Fruit fly (Drosophila melanogaster) whole organism, embryonic: Measurements from ENCODE around the gene msl-3.
A peak's percentile ranks its signal among the peaks of the same experiment; 100 is the strongest.

Source experiments
- Aef1 ChIP-seq: fragments of 200-800 bp; sonication (Bioruptor generic); IDR thresholded peaks from 3 replicates; pipeline ENCODE4 v1.3.6; 2022; ENCODE audit warnings: missing biosample characterization, missing genetic modification characterization
- BEAF-32 ChIP-seq: fragments of 200-800 bp; sonication (Bioruptor generic); optimal IDR thresholded peaks from 3 replicates; lab custom pipeline; 2017; ENCODE audit warnings: missing biosample characterization, missing genetic modification characterization, mild to moderate bottlenecking, moderate library complexity, missing genetic modification reagents
- Blimp-1 ChIP-seq: fragments of 200-800 bp; sonication (Bioruptor generic); optimal IDR thresholded peaks from 3 replicates; lab custom pipeline; 2018; ENCODE audit warnings: missing biosample characterization, missing genetic modification characterization, mild to moderate bottlenecking, moderate library complexity, missing genetic modification reagents
- CG10147 ChIP-seq: fragments of 200-800 bp; sonication (Bioruptor generic); optimal IDR thresholded peaks from 2 replicates; lab custom pipeline; 2019; ENCODE audit warnings: missing biosample characterization, mild to moderate bottlenecking, missing genetic modification characterization, moderate library complexity
- CG10274 ChIP-seq: fragments of 200-800 bp; sonication (Bioruptor generic); optimal IDR thresholded peaks from 3 replicates; lab custom pipeline; 2017; ENCODE audit warnings: missing biosample characterization, mild to moderate bottlenecking, missing genetic modification characterization
- CG10565 ChIP-seq: fragments of 200-800 bp; sonication (Bioruptor generic); optimal IDR thresholded peaks from 3 replicates; lab custom pipeline; 2016; ENCODE audit warnings: missing biosample characterization, mild to moderate bottlenecking, missing genetic modification characterization
- CG13424 ChIP-seq: fragments of 200-800 bp; sonication (Bioruptor generic); optimal IDR thresholded peaks from 2 replicates; lab custom pipeline; 2019; ENCODE audit warnings: missing biosample characterization, mild to moderate bottlenecking, missing genetic modification characterization, moderate library complexity
- CG13775 ChIP-seq: fragments of 200-800 bp; sonication (Bioruptor generic); optimal IDR thresholded peaks from 3 replicates; lab custom pipeline; 2017; ENCODE audit warnings: missing biosample characterization, mild to moderate bottlenecking, missing genetic modification characterization
- CG14710 ChIP-seq: fragments of 200-800 bp; sonication (Bioruptor generic); optimal IDR thresholded peaks from 3 replicates; lab custom pipeline; 2019; ENCODE audit warnings: missing biosample characterization, mild to moderate bottlenecking, missing genetic modification characterization, moderate library complexity
- CG14860 ChIP-seq: fragments of 200-800 bp; sonication (Bioruptor generic); IDR thresholded peaks from 3 replicates; pipeline ENCODE4 v1.3.6; 2022; ENCODE audit warnings: missing biosample characterization, missing genetic modification characterization; ENCODE audit not compliant: partially characterized antibody
- CG15269 ChIP-seq: fragments of 200-800 bp; sonication (Bioruptor generic); optimal IDR thresholded peaks from 2 replicates; lab custom pipeline; 2018; ENCODE audit warnings: missing biosample characterization, mild to moderate bottlenecking, missing genetic modification characterization, moderate library complexity
- CG1602 ChIP-seq: fragments of 200-800 bp; sonication (Bioruptor generic); optimal IDR thresholded peaks from 3 replicates; lab custom pipeline; 2016; ENCODE audit warnings: missing biosample characterization, missing genetic modification characterization
- CG17568 ChIP-seq: fragments of 200-800 bp; sonication (Bioruptor generic); optimal IDR thresholded peaks from 2 replicates; lab custom pipeline; 2018; ENCODE audit warnings: missing biosample characterization, mild to moderate bottlenecking, missing genetic modification characterization, moderate library complexity
- CG1792 ChIP-seq: fragments of 200-800 bp; sonication (Bioruptor generic); optimal IDR thresholded peaks from 2 replicates; lab custom pipeline; 2016; ENCODE audit warnings: missing biosample characterization, missing genetic modification characterization
- CG18619 ChIP-seq: fragments of 200-800 bp; sonication (Bioruptor generic); optimal IDR thresholded peaks from 3 replicates; lab custom pipeline; 2017; ENCODE audit warnings: missing biosample characterization, mild to moderate bottlenecking, missing genetic modification characterization
- CG33213 ChIP-seq: fragments of 200-800 bp; sonication (Bioruptor generic); optimal IDR thresholded peaks from 3 replicates; lab custom pipeline; 2016; ENCODE audit warnings: missing biosample characterization, missing genetic modification characterization
- CG4424 ChIP-seq: fragments of 200-800 bp; sonication (Bioruptor generic); optimal IDR thresholded peaks from 3 replicates; lab custom pipeline; 2016; ENCODE audit warnings: missing biosample characterization, missing genetic modification characterization
- CG8281 ChIP-seq: fragments of 200-800 bp; sonication (Bioruptor generic); optimal IDR thresholded peaks from 2 replicates; lab custom pipeline; 2018; ENCODE audit warnings: missing biosample characterization, mild to moderate bottlenecking, missing genetic modification characterization, moderate library complexity
- CG8765 ChIP-seq: fragments of 200-800 bp; sonication (Bioruptor generic); IDR thresholded peaks from 2 replicates; pipeline ENCODE4 v1.3.6; 2022; ENCODE audit warnings: missing biosample characterization, missing genetic modification characterization
- CG9609 ChIP-seq: fragments of 200-800 bp; sonication (Bioruptor generic); optimal IDR thresholded peaks from 3 replicates; lab custom pipeline; 2016; ENCODE audit warnings: missing biosample characterization, missing genetic modification characterization
- CG9797 ChIP-seq: fragments of 200-800 bp; sonication (Bioruptor generic); optimal IDR thresholded peaks from 3 replicates; lab custom pipeline; 2018; ENCODE audit warnings: missing biosample characterization, mild to moderate bottlenecking, missing genetic modification characterization
- Dek ChIP-seq: fragments of 200-800 bp; sonication (Bioruptor generic); optimal IDR thresholded peaks from 3 replicates; lab custom pipeline; 2019; ENCODE audit warnings: missing biosample characterization, mild to moderate bottlenecking, missing genetic modification characterization, moderate library complexity
- Dip2 ChIP-seq: fragments of 200-800 bp; sonication (Bioruptor generic); IDR thresholded peaks from 2 replicates; pipeline ENCODE4 v1.3.6; 2022; ENCODE audit warnings: missing biosample characterization, missing genetic modification characterization
- HLH4C ChIP-seq: fragments of 200-800 bp; sonication (Bioruptor generic); IDR thresholded peaks from 3 replicates; pipeline ENCODE4 v1.3.6; 2022; ENCODE audit warnings: missing biosample characterization, missing genetic modification characterization; ENCODE audit not compliant: partially characterized antibody
- Myb ChIP-seq: fragments of 200-800 bp; sonication (Bioruptor generic); optimal IDR thresholded peaks from 2 replicates; lab custom pipeline; 2016; ENCODE audit warnings: missing biosample characterization, missing genetic modification characterization
- Optix ChIP-seq: fragments of 200-800 bp; sonication (Bioruptor generic); IDR thresholded peaks from 3 replicates; pipeline ENCODE4 v1.3.6; 2022; ENCODE audit warnings: missing biosample characterization, missing genetic modification characterization
- Ptx1 ChIP-seq: fragments of 200-800 bp; sonication (Bioruptor generic); IDR thresholded peaks from 2 replicates; pipeline ENCODE4 v1.3.6; 2022; ENCODE audit warnings: missing biosample characterization, missing genetic modification characterization
- Taf1 ChIP-seq: fragments of 200-800 bp; sonication (Bioruptor generic); IDR thresholded peaks from 2 replicates; pipeline ENCODE4 v1.3.6; 2022; ENCODE audit warnings: missing biosample characterization, missing genetic modification characterization
- YL-1 ChIP-seq: fragments of 200-800 bp; sonication (Bioruptor generic); optimal IDR thresholded peaks from 3 replicates; lab custom pipeline; 2017; ENCODE audit warnings: missing biosample characterization, mild to moderate bottlenecking, missing genetic modification characterization
- br ChIP-seq: fragments of >200 bp; optimal IDR thresholded peaks from 2 replicates; lab custom pipeline; 2017
- ci ChIP-seq: fragments of 200-800 bp; sonication (Bioruptor generic); IDR thresholded peaks from 3 replicates; pipeline ENCODE4 v1.3.6; 2022; ENCODE audit warnings: missing biosample characterization, missing genetic modification characterization
- corto ChIP-seq: fragments of 200-800 bp; sonication (Bioruptor generic); optimal IDR thresholded peaks from 2 replicates; lab custom pipeline; 2016; ENCODE audit warnings: missing biosample characterization, mild to moderate bottlenecking, missing genetic modification characterization, moderate library complexity
- crc ChIP-seq: fragments of 200-800 bp; sonication (Bioruptor generic); optimal IDR thresholded peaks from 2 replicates; lab custom pipeline; 2016; ENCODE audit warnings: missing biosample characterization, missing genetic modification characterization
- ftz-f1 ChIP-seq: fragments of 200-800 bp; sonication (Bioruptor generic); optimal IDR thresholded peaks from 2 replicates; lab custom pipeline; 2016; ENCODE audit warnings: missing biosample characterization, missing genetic modification characterization
- kni ChIP-seq: fragments of 200-800 bp; sonication (Bioruptor generic); optimal IDR thresholded peaks from 3 replicates; lab custom pipeline; 2017; ENCODE audit warnings: mild to moderate bottlenecking, missing biosample characterization, missing genetic modification reagents, missing genetic modification characterization
- luna ChIP-seq: fragments of 200-800 bp; sonication (Bioruptor generic); optimal IDR thresholded peaks from 2 replicates; lab custom pipeline; 2016; ENCODE audit warnings: missing biosample characterization, missing genetic modification characterization
- peb ChIP-seq: fragments of 200-800 bp; sonication (Bioruptor generic); IDR thresholded peaks from 2 replicates; pipeline ENCODE4 v1.3.6; 2022; ENCODE audit warnings: missing biosample characterization, missing genetic modification characterization
- sc ChIP-seq, 3 experiments: fragments of >200 bp in 2 of 3; fragments of 200-800 bp in 1 of 3; sonication (Bioruptor generic) in 1 of 3; optimal IDR thresholded peaks; 2 replicates in 2 of 3; 3 replicates in 1 of 3; lab custom pipeline; 2017; ENCODE audit warnings: mild to moderate bottlenecking in 1 of 3, missing biosample characterization in 1 of 3, missing genetic modification characterization in 1 of 3, missing genetic modification reagents in 1 of 3
- sim ChIP-seq: fragments of 200-800 bp; sonication (Bioruptor generic); IDR thresholded peaks from 2 replicates; pipeline ENCODE4 v1.3.6; 2022; ENCODE audit warnings: missing biosample characterization, missing genetic modification characterization
- slou ChIP-seq: fragments of 200-800 bp; sonication (Bioruptor generic); optimal IDR thresholded peaks from 3 replicates; lab custom pipeline; 2016; ENCODE audit warnings: missing biosample characterization, missing genetic modification characterization
- sr ChIP-seq: fragments of 200-800 bp; sonication (Bioruptor generic); IDR thresholded peaks from 3 replicates; pipeline ENCODE4 v1.3.6; 2022; ENCODE audit warnings: missing biosample characterization, missing genetic modification characterization
- tap ChIP-seq: fragments of 200-800 bp; optimal IDR thresholded peaks from 3 replicates; lab custom pipeline; 2019; ENCODE audit warnings: missing biosample characterization, mild to moderate bottlenecking, missing genetic modification characterization, moderate library complexity
- tgo ChIP-seq: fragments of 200-800 bp; sonication (Bioruptor generic); IDR thresholded peaks from 3 replicates; pipeline ENCODE4 v1.3.6; 2022; ENCODE audit warnings: missing biosample characterization, missing genetic modification characterization
- vfl ChIP-seq: fragments of 200-800 bp; sonication (Bioruptor generic); optimal IDR thresholded peaks from 2 replicates; lab custom pipeline; 2016; ENCODE audit warnings: missing biosample characterization, missing genetic modification characterization
- wek ChIP-seq: fragments of 200-800 bp; sonication (Bioruptor generic); optimal IDR thresholded peaks from 3 replicates; lab custom pipeline; 2018; ENCODE audit warnings: missing biosample characterization, mild to moderate bottlenecking, missing genetic modification characterization, moderate library complexity
- zen2 ChIP-seq: fragments of 200-800 bp; sonication (Bioruptor generic); IDR thresholded peaks from 3 replicates; pipeline ENCODE4 v1.3.6; 2022; ENCODE audit warnings: missing biosample characterization, missing genetic modification characterization; ENCODE audit not compliant: partially characterized antibody
- zfh1 ChIP-seq: fragments of 200-800 bp; sonication (Bioruptor generic); IDR thresholded peaks from 3 replicates; pipeline ENCODE4 v1.3.6; 2022; ENCODE audit warnings: missing biosample characterization, missing genetic modification characterization
- zfh2 ChIP-seq: fragments of 200-800 bp; sonication (Bioruptor generic); optimal IDR thresholded peaks from 2 replicates; lab custom pipeline; 2016; ENCODE audit warnings: missing biosample characterization, missing genetic modification characterization

msl-3 gene

dm6 chr3L:7133699-7134655 lies 8.6 kb upstream of the msl-3 start, which contains the start of gene melt (continued):
- TF ChIP-seq CG18619 (peak; percentile 89), crc (GFP tag; lab: Kevin White, UChicago) (peak; percentile 80), sr (GFP tag; lab: Robert Waterston, UW) (peak; percentile 48; the same call in 1 of the 3 replicates), Blimp-1 (peak; percentile 73), CG9797 (GFP tag; lab: Kevin White, UChicago) (no peak), Aef1 (GFP tag; lab: Robert Waterston, UW) (peak; percentile 66; the same call in 1 of the 3 replicates), br (lab: Kevin White, UChicago) (no peak), CG15269 (tag; lab: Kevin White, UChicago) (peak; percentile 87), Optix (GFP tag; lab: Robert Waterston, UW) (peak; percentile 63; the same call in 2 of the 3 replicates), zfh1 (no peak; the same call in 1 of the 3 replicates), YL-1 (GFP tag; lab: Kevin White, UChicago) (no peak), ci (GFP tag; lab: Robert Waterston, UW) (peak; percentile 51), corto (no peak), vfl (GFP tag; lab: Kevin White, UChicago) (peak; percentile 81), wek (GFP tag; lab: Kevin White, UChicago) (no peak), zen2 (GFP tag; lab: Robert Waterston, UW) (peak; percentile 19; the same call in 1 of the 3 replicates), tap (tag; lab: Kevin White, UChicago) (peak; percentile 55), sim (GFP tag; lab: Robert Waterston, UW) (no peak), CG1602 (GFP tag; lab: Kevin White, UChicago) (peak; percentile 89), CG10147 (GFP tag; lab: Kevin White, UChicago) (peak; percentile 87), luna (peak; percentile 31), ftz-f1 (GFP tag; lab: Kevin White, UChicago) (no peak), HLH4C (no peak), CG10565 (peak; percentile 16), kni (GFP tag; lab: Kevin White, UChicago) (peak; percentile 72), peb (GFP tag; lab: Robert Waterston, UW) (peak; percentile 70), BEAF-32 (GFP tag; lab: Kevin White, UChicago) (peak; percentile 8), CG9609 (GFP tag; lab: Kevin White, UChicago) (peak; percentile 82), CG33213 (GFP tag; lab: Kevin White, UChicago) (peak; percentile 58), Myb (GFP tag; lab: Kevin White, UChicago) (peak; percentile 71), CG13775 (peak; percentile 91), Dek (peak; percentile 87), Taf1 (peak; percentile 43), CG17568 (peak; percentile 77), CG13424 (peak; percentile 88), Dip2 (no peak), tgo (peak; percentile 79), CG8765 (peak; percentile 64; the same call in 1 of the 2 replicates), CG4424 (GFP tag; lab: Kevin White, UChicago) (peak; percentile 89), sc (optimal IDR thresholded peaks at IDR 0.05; lab: Kevin White, UChicago) (no peak), sc (GFP tag; optimal IDR thresholded peaks at IDR 0.05; lab: Kevin White, UChicago) (peak; percentile 72), slou (peak; percentile 78), zfh2 (GFP tag; lab: Kevin White, UChicago) (peak; percentile 92), CG14710 (tag; lab: Kevin White, UChicago) (peak; percentile 87), CG8281 (tag; lab: Kevin White, UChicago) (peak; percentile 67), CG1792 (GFP tag; lab: Kevin White, UChicago) (peak; percentile 82), CG14860 (GFP tag; lab: Robert Waterston, UW) (no peak), CG10274 (peak; percentile 82), Ptx1 (peak; percentile 81)
